Fruit fly (Drosophila melanogaster): ENCODE results near the gene CG14185.

DNA sequence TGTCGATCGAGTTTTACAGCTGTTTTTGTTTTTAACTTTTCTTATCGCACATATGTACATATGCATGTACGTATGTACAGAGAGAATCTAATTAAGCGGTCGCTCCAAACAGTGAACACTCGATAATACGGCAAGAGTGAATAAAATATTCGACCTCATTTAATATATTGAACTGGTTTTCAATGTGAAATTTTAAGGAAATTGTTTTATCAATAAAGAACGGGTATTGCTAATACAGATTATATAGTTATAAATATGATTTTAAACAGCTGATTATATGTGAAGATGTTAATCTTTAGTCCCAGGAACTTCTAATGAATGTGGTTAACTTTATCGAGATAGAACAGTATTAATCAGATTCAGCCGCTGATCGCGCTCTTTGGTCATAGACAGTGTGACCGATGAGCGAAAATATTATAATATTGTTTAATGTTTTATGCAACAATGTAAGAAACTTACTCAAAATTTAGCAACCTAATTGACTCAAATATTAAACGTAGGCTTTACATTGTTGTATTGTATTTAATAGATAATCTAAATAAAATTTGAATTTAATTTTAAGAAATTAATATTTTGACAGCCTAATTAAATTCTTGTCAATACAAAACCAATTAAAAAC lies 34.8 kb downstream of the CG14185 start, which contains the start of gene CG7328:
- peak; percentile 40 for TF ChIP-seq Abd-B (GFP tag; optimal IDR thresholded peaks at IDR 0.05)
- no peak for TF ChIP-seq CG4707 (GFP tag; optimal IDR thresholded peaks at IDR 0.05)
- peak; percentile 53 for TF ChIP-seq NfI (GFP tag; optimal IDR thresholded peaks at IDR 0.05)
- TF ChIP-seq CG13123 (GFP tag; optimal IDR thresholded peaks at IDR 0.05) = no peak
- TF ChIP-seq CG14050 (GFP tag; IDR thresholded peaks at IDR 0.05) = no peak
- TF ChIP-seq lmd (GFP tag; IDR thresholded peaks at IDR 0.05) = peak; percentile 62; the same call in 1 of the 2 replicates
- peak; percentile 27; the same call in 1 of the 2 replicates for TF ChIP-seq E2f1 (GFP tag; IDR thresholded peaks at IDR 0.05)
- no peak for TF ChIP-seq crol (GFP tag; IDR thresholded peaks at IDR 0.05)
- TF ChIP-seq usp (GFP tag; optimal IDR thresholded peaks at IDR 0.05) = no peak
- no peak for TF ChIP-seq sc (optimal IDR thresholded peaks at IDR 0.05)
- TF ChIP-seq sc (GFP tag; optimal IDR thresholded peaks at IDR 0.05) = no peak
